Fruit fly (Drosophila melanogaster) whole organism, embryonic: ENCODE data around the gene RpL28.

Experiments used
- BtbVII ChIP-seq: fragments of 200-800 bp; sonication (Bioruptor generic); optimal IDR thresholded peaks from 3 replicates; lab custom pipeline; 2017; ENCODE audit warnings: missing biosample characterization, mild to moderate bottlenecking, missing genetic modification characterization
- CG11723 ChIP-seq: fragments of 200-800 bp; sonication (Bioruptor generic); optimal IDR thresholded peaks from 2 replicates; lab custom pipeline; 2017; ENCODE audit warnings: missing biosample characterization, mild to moderate bottlenecking, missing genetic modification characterization
- CG12104 ChIP-seq: fragments of 200-800 bp; sonication (Bioruptor generic); optimal IDR thresholded peaks from 3 replicates; lab custom pipeline; 2016; ENCODE audit warnings: missing biosample characterization, missing genetic modification characterization
- CG15514 ChIP-seq: fragments of 200-800 bp; sonication (Bioruptor generic); optimal IDR thresholded peaks from 3 replicates; lab custom pipeline; 2017; ENCODE audit warnings: missing biosample characterization, missing genetic modification characterization, mild to moderate bottlenecking, moderate library complexity, missing genetic modification reagents
- CG1602 ChIP-seq: fragments of 200-800 bp; sonication (Bioruptor generic); optimal IDR thresholded peaks from 3 replicates; lab custom pipeline; 2016; ENCODE audit warnings: missing biosample characterization, missing genetic modification characterization
- CG17359 ChIP-seq: fragments of 200-800 bp; sonication (Bioruptor generic); optimal IDR thresholded peaks from 3 replicates; lab custom pipeline; 2018; ENCODE audit warnings: missing biosample characterization, mild to moderate bottlenecking, missing genetic modification characterization, moderate library complexity
- CG18764 ChIP-seq: fragments of 200-800 bp; sonication (Bioruptor generic); optimal IDR thresholded peaks from 3 replicates; lab custom pipeline; 2016; ENCODE audit warnings: missing biosample characterization, missing genetic modification characterization
- CG31224 ChIP-seq: fragments of 200-800 bp; sonication (Bioruptor generic); IDR thresholded peaks from 2 replicates; pipeline ENCODE4 v1.3.6; 2022; ENCODE audit warnings: missing biosample characterization, missing genetic modification characterization
- CG34224 ChIP-seq: fragments of 200-800 bp; sonication (Bioruptor generic); IDR thresholded peaks from 3 replicates; pipeline ENCODE4 v1.3.6; 2022; ENCODE audit warnings: missing biosample characterization, missing genetic modification characterization; ENCODE audit not compliant: partially characterized antibody
- CG3726 ChIP-seq: fragments of 200-800 bp; sonication (Bioruptor generic); IDR thresholded peaks from 3 replicates; pipeline ENCODE4, ENCODE4 v1.3.6; 2022; ENCODE audit warnings: missing biosample characterization, missing genetic modification characterization
- CG6175 ChIP-seq: fragments of 200-800 bp; sonication (Bioruptor generic); IDR thresholded peaks from 3 replicates; pipeline ENCODE4 v1.3.6; 2022; ENCODE audit warnings: missing biosample characterization, missing genetic modification characterization
- CG7786 ChIP-seq: fragments of 200-800 bp; sonication (Bioruptor generic); optimal IDR thresholded peaks from 2 replicates; lab custom pipeline; 2016; ENCODE audit warnings: missing biosample characterization, missing genetic modification characterization
- CG7928 ChIP-seq: fragments of 200-800 bp; sonication (Bioruptor generic); optimal IDR thresholded peaks from 2 replicates; lab custom pipeline; 2017; ENCODE audit warnings: missing biosample characterization, mild to moderate bottlenecking, missing genetic modification characterization
- CG8089 ChIP-seq: fragments of 200-800 bp; sonication (Bioruptor generic); optimal IDR thresholded peaks from 3 replicates; lab custom pipeline; 2016; ENCODE audit warnings: missing biosample characterization, missing genetic modification characterization
- CrebB ChIP-seq: fragments of 200-800 bp; sonication (Bioruptor generic); optimal IDR thresholded peaks from 3 replicates; lab custom pipeline; 2018; ENCODE audit warnings: missing biosample characterization, mild to moderate bottlenecking, missing genetic modification characterization
- Dip2 ChIP-seq: fragments of 200-800 bp; sonication (Bioruptor generic); IDR thresholded peaks from 2 replicates; pipeline ENCODE4 v1.3.6; 2022; ENCODE audit warnings: missing biosample characterization, missing genetic modification characterization
- Doc2 ChIP-seq: fragments of 200-800 bp; sonication (Bioruptor generic); IDR thresholded peaks from 2 replicates; pipeline ENCODE4 v1.3.6; 2022; ENCODE audit warnings: missing biosample characterization, missing genetic modification characterization
- Dref ChIP-seq: fragments of 200-800 bp; sonication (Bioruptor generic); IDR thresholded peaks from 2 replicates; pipeline ENCODE4 v1.3.6; 2022; ENCODE audit warnings: missing biosample characterization, missing genetic modification characterization
- HLHmδ ChIP-seq: fragments of 200-800 bp; sonication (Bioruptor generic); optimal IDR thresholded peaks from 2 replicates; lab custom pipeline; 2018; ENCODE audit warnings: missing biosample characterization, mild to moderate bottlenecking, missing genetic modification characterization, moderate library complexity
- NfI ChIP-seq: fragments of 200-800 bp; sonication (Bioruptor generic); optimal IDR thresholded peaks from 3 replicates; lab custom pipeline; 2018; ENCODE audit warnings: missing biosample characterization, mild to moderate bottlenecking, missing genetic modification characterization, moderate library complexity
- Taf1 ChIP-seq: fragments of 200-800 bp; sonication (Bioruptor generic); IDR thresholded peaks from 2 replicates; pipeline ENCODE4 v1.3.6; 2022; ENCODE audit warnings: missing biosample characterization, missing genetic modification characterization
- Xrp1 ChIP-seq: fragments of 200-800 bp; sonication (Bioruptor generic); IDR thresholded peaks from 2 replicates; pipeline ENCODE4 v1.3.6; 2022; ENCODE audit warnings: missing biosample characterization, missing genetic modification characterization
- aop ChIP-seq: fragments of 200-800 bp; sonication (Bioruptor generic); IDR thresholded peaks from 2 replicates; pipeline ENCODE4 v1.3.6; 2022; ENCODE audit warnings: missing biosample characterization, missing genetic modification characterization
- bab2 ChIP-seq: fragments of 200-800 bp; sonication (Bioruptor generic); optimal IDR thresholded peaks from 2 replicates; lab custom pipeline; 2016; ENCODE audit warnings: missing biosample characterization, missing genetic modification characterization
- br ChIP-seq: fragments of >200 bp; optimal IDR thresholded peaks from 2 replicates; lab custom pipeline; 2017
- bsh ChIP-seq, 2 experiments: fragments of 200-800 bp; sonication (Bioruptor generic); optimal IDR thresholded peaks; 2 replicates each; lab custom pipeline; 2017 to 2018; ENCODE audit warnings: mild to moderate bottlenecking in 2 of 2, missing biosample characterization in 2 of 2, missing genetic modification characterization in 2 of 2, moderate library complexity in 1 of 2
- caup ChIP-seq: fragments of 200-800 bp; sonication (Bioruptor generic); optimal IDR thresholded peaks from 3 replicates; lab custom pipeline; 2017; ENCODE audit warnings: missing biosample characterization, mild to moderate bottlenecking, missing genetic modification characterization, moderate library complexity; ENCODE audit not compliant: severe bottlenecking
- dm ChIP-seq: fragments of 200-800 bp; sonication (Bioruptor generic); optimal IDR thresholded peaks from 3 replicates; lab custom pipeline; 2016; ENCODE audit warnings: missing biosample characterization, missing genetic modification characterization
- en ChIP-seq: fragments of 200-800 bp; sonication (Bioruptor generic); optimal IDR thresholded peaks from 2 replicates; lab custom pipeline; 2016; ENCODE audit warnings: missing biosample characterization, missing genetic modification characterization
- inv ChIP-seq: fragments of 200-800 bp; sonication (Bioruptor generic); IDR thresholded peaks from 2 replicates; pipeline ENCODE4 v1.3.6; 2022; ENCODE audit warnings: missing biosample characterization, missing genetic modification characterization; ENCODE audit not compliant: partially characterized antibody
- ken ChIP-seq: fragments of 200-800 bp; sonication (Bioruptor generic); IDR thresholded peaks from 3 replicates; pipeline ENCODE4 v1.3.6; 2022; ENCODE audit warnings: missing biosample characterization, missing genetic modification characterization
- lov ChIP-seq, 2 experiments: fragments of 200-800 bp in 1 of 2; fragments of >200 bp in 1 of 2; sonication (Bioruptor generic) in 1 of 2; IDR thresholded peaks in 1 of 2; optimal IDR thresholded peaks in 1 of 2; 2 replicates in 1 of 2; 3 replicates in 1 of 2; pipeline versions ENCODE4 v1.3.6 to Lab custom; 2017 to 2022; ENCODE audit warnings: missing biosample characterization in 1 of 2, missing genetic modification characterization in 1 of 2
- odd ChIP-seq: fragments of 200-800 bp; sonication (Bioruptor generic); optimal IDR thresholded peaks from 2 replicates; lab custom pipeline; 2017; ENCODE audit warnings: missing biosample characterization, mild to moderate bottlenecking, missing genetic modification characterization
- onecut ChIP-seq: fragments of 200-800 bp; sonication (Bioruptor generic); IDR thresholded peaks from 2 replicates; pipeline ENCODE4 v1.3.6; 2022; ENCODE audit warnings: missing biosample characterization, missing genetic modification characterization
- pan ChIP-seq, 4 experiments: fragments of >200 bp in 3 of 4; fragments of 200-800 bp in 1 of 4; sonication (Bioruptor generic) in 1 of 4; optimal IDR thresholded peaks in 3 of 4; IDR thresholded peaks in 1 of 4; 2 replicates each; pipeline versions ENCODE4 v1.3.6 to Lab custom; 2017 to 2022; ENCODE audit warnings: missing biosample characterization in 2 of 4, missing genetic modification characterization in 2 of 4, mixed read lengths in 1 of 4
- sc ChIP-seq, 3 experiments: fragments of >200 bp in 2 of 3; fragments of 200-800 bp in 1 of 3; sonication (Bioruptor generic) in 1 of 3; optimal IDR thresholded peaks; 2 replicates in 2 of 3; 3 replicates in 1 of 3; lab custom pipeline; 2017; ENCODE audit warnings: mild to moderate bottlenecking in 1 of 3, missing biosample characterization in 1 of 3, missing genetic modification characterization in 1 of 3, missing genetic modification reagents in 1 of 3
- schlank ChIP-seq: fragments of 200-800 bp; sonication (Bioruptor generic); optimal IDR thresholded peaks from 2 replicates; lab custom pipeline; 2018; ENCODE audit warnings: missing biosample characterization, mild to moderate bottlenecking, missing genetic modification characterization
- sna ChIP-seq: fragments of 200-800 bp; sonication (Bioruptor generic); IDR thresholded peaks from 2 replicates; pipeline ENCODE4 v1.3.6; 2022; ENCODE audit warnings: missing biosample characterization, missing genetic modification characterization; ENCODE audit not compliant: partially characterized antibody
- toy ChIP-seq: fragments of 200-800 bp; sonication (Bioruptor generic); IDR thresholded peaks from 2 replicates; pipeline ENCODE4 v1.3.6; 2022; ENCODE audit warnings: missing biosample characterization, missing genetic modification characterization
- twi ChIP-seq: fragments of 200-800 bp; optimal IDR thresholded peaks from 2 replicates; lab custom pipeline; 2019; ENCODE audit warnings: missing biosample characterization, mild to moderate bottlenecking, missing genetic modification characterization, moderate library complexity
- unpg ChIP-seq: fragments of 200-800 bp; sonication (Bioruptor generic); optimal IDR thresholded peaks from 3 replicates; lab custom pipeline; 2018; ENCODE audit warnings: missing biosample characterization, mild to moderate bottlenecking, missing genetic modification characterization, moderate library complexity
- vfl ChIP-seq: fragments of 200-800 bp; sonication (Bioruptor generic); optimal IDR thresholded peaks from 2 replicates; lab custom pipeline; 2016; ENCODE audit warnings: missing biosample characterization, missing genetic modification characterization
- zf30C ChIP-seq: fragments of 200-800 bp; sonication (Bioruptor generic); optimal IDR thresholded peaks from 3 replicates; lab custom pipeline; 2018; ENCODE audit warnings: missing biosample characterization, mild to moderate bottlenecking, missing genetic modification characterization

Gene RpL28

DNA sequence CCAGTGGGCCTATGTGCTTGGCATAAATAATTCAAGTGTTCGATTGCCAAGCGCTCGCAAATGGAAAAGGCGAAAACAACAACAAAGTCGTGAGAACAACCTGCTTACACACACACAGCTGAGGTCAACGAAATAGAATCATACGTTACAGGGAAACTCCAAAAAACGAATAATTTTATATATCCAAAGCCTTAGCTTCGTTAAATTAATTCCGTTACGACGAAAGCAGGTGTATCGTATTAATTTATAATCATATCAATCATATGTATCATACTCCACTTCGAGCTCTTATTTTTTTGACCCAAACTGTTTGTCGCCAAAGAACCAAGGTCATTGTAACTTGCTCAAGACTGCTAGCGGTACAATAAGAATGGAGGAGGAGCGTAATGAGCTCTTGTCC is 43.3 kb downstream of the RpL28 start (continued):
- TF ChIP-seq Doc2 (GFP tag; lab: Robert Waterston, UW), result peak; percentile 75
- peak; percentile 88 for TF ChIP-seq bab2
- TF ChIP-seq br (lab: Kevin White, UChicago), result no peak
- TF ChIP-seq dm, result peak; percentile 59
- no peak for TF ChIP-seq Dref (GFP tag; lab: Robert Waterston, UW)
- peak; percentile 82 for TF ChIP-seq Taf1 (GFP tag; lab: Robert Waterston, UW)
- peak; percentile 94 for TF ChIP-seq unpg (GFP tag; lab: Kevin White, UChicago)
- no peak for TF ChIP-seq sc (optimal IDR thresholded peaks at IDR 0.05; lab: Kevin White, UChicago)
- peak; percentile 50 for TF ChIP-seq sc (GFP tag; optimal IDR thresholded peaks at IDR 0.05; lab: Kevin White, UChicago)
- peak; percentile 82 for TF ChIP-seq CG15514 (GFP tag; lab: Kevin White, UChicago)
- peak; percentile 80 for TF ChIP-seq vfl
- TF ChIP-seq Dip2 (GFP tag; lab: Robert Waterston, UW), result no peak
- TF ChIP-seq CG1602 (GFP tag; lab: Kevin White, UChicago), result peak; percentile 77
- TF ChIP-seq ken (GFP tag; lab: Robert Waterston, UW), result peak; percentile 71; the same call in 2 of the 3 replicates
- peak; percentile 70 for TF ChIP-seq CG12104 (GFP tag; lab: Kevin White, UChicago)
- TF ChIP-seq onecut (GFP tag; lab: Robert Waterston, UW), result peak; percentile 80
- TF ChIP-seq CG3726, result peak; percentile 85
- TF ChIP-seq NfI (GFP tag; lab: Kevin White, UChicago), result peak; percentile 81
- peak; percentile 78 for TF ChIP-seq CG6175 (GFP tag; lab: Robert Waterston, UW)
- peak; percentile 79 for TF ChIP-seq en (GFP tag; lab: Kevin White, UChicago)
- TF ChIP-seq schlank (tag; lab: Kevin White, UChicago), result peak; percentile 68
- peak; percentile 68 for TF ChIP-seq CG11723
- TF ChIP-seq sna (GFP tag; lab: Robert Waterston, UW), result no peak
- no peak for TF ChIP-seq CG17359 (tag; lab: Kevin White, UChicago)
- peak; percentile 60 for TF ChIP-seq CG7786 (GFP tag; lab: Kevin White, UChicago)
- TF ChIP-seq inv (GFP tag; lab: Robert Waterston, UW), result no peak
- TF ChIP-seq HLHmδ (GFP tag; lab: Kevin White, UChicago), result no peak
- TF ChIP-seq Xrp1 (GFP tag; lab: Robert Waterston, UW), result peak; percentile 96
- peak; percentile 82 for TF ChIP-seq CG31224 (GFP tag; lab: Robert Waterston, UW)
- TF ChIP-seq caup, result peak; percentile 86
- peak; percentile 70 for TF ChIP-seq CrebB (tag; lab: Kevin White, UChicago)
- TF ChIP-seq pan (optimal IDR thresholded peaks at IDR 0.05; lab: Kevin White, UChicago), result no peak
- TF ChIP-seq pan (GFP tag; optimal IDR thresholded peaks at IDR 0.05 in 1 of 2, IDR thresholded peaks at IDR 0.05 in 1 of 2), result peak in 1 of 2 experiments; percentile 92
- TF ChIP-seq twi (tag; lab: Kevin White, UChicago), result no peak
- peak; percentile 67; the same call in 1 of the 2 replicates for TF ChIP-seq toy (GFP tag; lab: Robert Waterston, UW)
- no peak for TF ChIP-seq lov (optimal IDR thresholded peaks at IDR 0.05; lab: Kevin White, UChicago)
- TF ChIP-seq lov (GFP tag; IDR thresholded peaks at IDR 0.05; lab: Robert Waterston, UW), result peak; percentile 79; the same call in 1 of the 3 replicates
- no peak for TF ChIP-seq CG34224 (GFP tag; lab: Robert Waterston, UW)
- no peak for TF ChIP-seq odd (GFP tag; lab: Kevin White, UChicago)
- TF ChIP-seq BtbVII (GFP tag; lab: Kevin White, UChicago), result peak; percentile 92
- no peak for TF ChIP-seq zf30C (GFP tag; lab: Kevin White, UChicago)
- no peak for TF ChIP-seq aop (GFP tag; lab: Robert Waterston, UW)
- peak; percentile 71 to 90 for TF ChIP-seq bsh (GFP tag; optimal IDR thresholded peaks at IDR 0.05; lab: Kevin White, UChicago)
- peak; percentile 76 for TF ChIP-seq CG18764 (GFP tag; lab: Kevin White, UChicago)
- TF ChIP-seq CG7928 (GFP tag; lab: Kevin White, UChicago), result peak; percentile 51
- peak; percentile 61 for TF ChIP-seq CG8089 (GFP tag; lab: Kevin White, UChicago)
